Fruit fly (Drosophila melanogaster): ENCODE data around the gene CG5412.

CG5412 gene

dm6 chr3R:20592517-20593462, 15.9 kb downstream of the CG5412 start, which contains the start of the genes Pus1 and bon (continued):
- TF ChIP-seq CG6791 (GFP tag; IDR thresholded peaks at IDR 0.05; ENCODE audit: partially characterized antibody) = no peak
- no peak for TF ChIP-seq PHDP (tag; optimal IDR thresholded peaks at IDR 0.05)
- TF ChIP-seq YL-1 (GFP tag; optimal IDR thresholded peaks at IDR 0.05) = peak; percentile 88
- peak; percentile 39 for TF ChIP-seq Scr (GFP tag; IDR thresholded peaks at IDR 0.05; ENCODE audit: partially characterized antibody)
- no peak for TF ChIP-seq dmrt99B (tag; optimal IDR thresholded peaks at IDR 0.05)
- TF ChIP-seq bbx (GFP tag; IDR thresholded peaks at IDR 0.05; ENCODE audit: partially characterized antibody) = peak; percentile 23; the same call in 1 of the 2 replicates
- TF ChIP-seq CG1603 (tag; optimal IDR thresholded peaks at IDR 0.05) = peak; percentile 67
- TF ChIP-seq Pdp1 (GFP tag; optimal IDR thresholded peaks at IDR 0.05) = peak in 1 of 2 experiments; percentile 87
- TF ChIP-seq CG4404 (GFP tag; IDR thresholded peaks at IDR 0.05) = no peak
- TF ChIP-seq Hr39 (optimal IDR thresholded peaks at IDR 0.05) = no peak
- TF ChIP-seq inv (GFP tag; IDR thresholded peaks at IDR 0.05; ENCODE audit: partially characterized antibody) = no peak
- no peak for TF ChIP-seq CG6689 (GFP tag; IDR thresholded peaks at IDR 0.05)
- TF ChIP-seq dm (GFP tag; optimal IDR thresholded peaks at IDR 0.05) = peak; percentile 53
- TF ChIP-seq fd96Cb (tag; optimal IDR thresholded peaks at IDR 0.05) = no peak
- no peak for TF ChIP-seq Neu2 (GFP tag; optimal IDR thresholded peaks at IDR 0.05; ENCODE audit: borderline replicate concordance)
- peak; percentile 43 for TF ChIP-seq Sin3A (optimal IDR thresholded peaks at IDR 0.05)
- TF ChIP-seq Mad (GFP tag; optimal IDR thresholded peaks at IDR 0.05) = peak; percentile 42
- no peak for TF ChIP-seq da (GFP tag; optimal IDR thresholded peaks at IDR 0.05)
- no peak for TF ChIP-seq wdn (GFP tag; IDR thresholded peaks at IDR 0.05)
- TF ChIP-seq br (optimal IDR thresholded peaks at IDR 0.05) = no peak
- peak; percentile 47 for TF ChIP-seq sug (tag; optimal IDR thresholded peaks at IDR 0.05)
- no peak for TF ChIP-seq eve (GFP tag; optimal IDR thresholded peaks at IDR 0.05)
- TF ChIP-seq CG8478 (optimal IDR thresholded peaks at IDR 0.05) = peak; percentile 65
- TF ChIP-seq Lim3 (GFP tag; IDR thresholded peaks at IDR 0.05) = no peak
- TF ChIP-seq Chrac-16 (GFP tag; optimal IDR thresholded peaks at IDR 0.05) = peak; percentile 16
- no peak for TF ChIP-seq grn (GFP tag; optimal IDR thresholded peaks at IDR 0.05)
- TF ChIP-seq Asciz (GFP tag; optimal IDR thresholded peaks at IDR 0.05) = no peak
- TF ChIP-seq nmo (GFP tag; optimal IDR thresholded peaks at IDR 0.05) = peak; percentile 29
- TF ChIP-seq prd (optimal IDR thresholded peaks at IDR 0.05) = no peak
- peak; percentile 12; the same call in 1 of the 3 replicates for TF ChIP-seq prd (GFP tag; IDR thresholded peaks at IDR 0.05)
- no peak for TF ChIP-seq wor (GFP tag; IDR thresholded peaks at IDR 0.05)
- no peak for TF ChIP-seq tio (GFP tag; optimal IDR thresholded peaks at IDR 0.05)
- TF ChIP-seq z (GFP tag; IDR thresholded peaks at IDR 0.05) = no peak
- no peak for TF ChIP-seq ssp (GFP tag; IDR thresholded peaks at IDR 0.05)
- TF ChIP-seq twi (tag; optimal IDR thresholded peaks at IDR 0.05) = no peak
- peak; percentile 31 for TF ChIP-seq pho (GFP tag; optimal IDR thresholded peaks at IDR 0.05)
- no peak for TF ChIP-seq cato (GFP tag; optimal IDR thresholded peaks at IDR 0.05; ENCODE audit: borderline replicate concordance)
- TF ChIP-seq rib (GFP tag; IDR thresholded peaks at IDR 0.05) = peak; percentile 48; the same call in 1 of the 2 replicates
- no peak for TF ChIP-seq Doc2 (GFP tag; IDR thresholded peaks at IDR 0.05)
- TF ChIP-seq CG33213 (GFP tag; optimal IDR thresholded peaks at IDR 0.05) = peak; percentile 36
- TF ChIP-seq chm (GFP tag; IDR thresholded peaks at IDR 0.05) = no peak
- TF ChIP-seq CG7963 (GFP tag; IDR thresholded peaks at IDR 0.05; ENCODE audit: partially characterized antibody) = no peak
- peak; percentile 87 for TF ChIP-seq pzg (GFP tag; optimal IDR thresholded peaks at IDR 0.05)
- no peak for TF ChIP-seq CG12236 (GFP tag; optimal IDR thresholded peaks at IDR 0.05)
- no peak for TF ChIP-seq Dbx (GFP tag; IDR thresholded peaks at IDR 0.05)
- peak; percentile 1 for TF ChIP-seq Six4 (GFP tag; optimal IDR thresholded peaks at IDR 0.05)
- TF ChIP-seq CG15514 (GFP tag; optimal IDR thresholded peaks at IDR 0.05) = peak; percentile 82
- no peak for TF ChIP-seq CG1024 (GFP tag; IDR thresholded peaks at IDR 0.05)
- no peak for TF ChIP-seq sc (optimal IDR thresholded peaks at IDR 0.05)
- no peak for TF ChIP-seq sc (GFP tag; optimal IDR thresholded peaks at IDR 0.05)
- TF ChIP-seq vfl (GFP tag; optimal IDR thresholded peaks at IDR 0.05) = no peak

Data from whole organism, embryonic.